Worm (Caenorhabditis elegans): ENCODE results near the gene ifp-1.

- no peak for TF ChIP-seq ceh-9 (tag; optimal IDR thresholded peaks at IDR 0.05)
- TF ChIP-seq ztf-11 (tag; optimal IDR thresholded peaks at IDR 0.05), result no peak
These were observed 6.7 kb downstream of the ifp-1 start for ce11 chrX:9673228-9673627.
